Fruit fly (Drosophila melanogaster): ENCODE data around the gene CadN2.

dm6 chr2L:17778287-17778762 lies 96.7 kb downstream of the CadN2 start, which contains the start of gene CadN:
- no peak for TF ChIP-seq CG12219 (GFP tag; optimal IDR thresholded peaks at IDR 0.05)
- TF ChIP-seq so (GFP tag; IDR thresholded peaks at IDR 0.05) = no peak
- TF ChIP-seq CG12104 (GFP tag; optimal IDR thresholded peaks at IDR 0.05) = no peak
- TF ChIP-seq unc-4 (GFP tag; IDR thresholded peaks at IDR 0.05; ENCODE audit: partially characterized antibody) = no peak
- no peak for TF ChIP-seq sob (GFP tag; IDR thresholded peaks at IDR 0.05)
- TF ChIP-seq CG6813 (GFP tag; optimal IDR thresholded peaks at IDR 0.05) = no peak
- TF ChIP-seq E2f2 (GFP tag; IDR thresholded peaks at IDR 0.05) = no peak
- no peak for TF ChIP-seq ham (GFP tag; IDR thresholded peaks at IDR 0.05)
- TF ChIP-seq Vsx1 (GFP tag; optimal IDR thresholded peaks at IDR 0.05) = no peak
- TF ChIP-seq sisA (GFP tag; IDR thresholded peaks at IDR 0.05) = no peak
- TF ChIP-seq bab2 (GFP tag; optimal IDR thresholded peaks at IDR 0.05) = no peak
- TF ChIP-seq CG17829 (tag; optimal IDR thresholded peaks at IDR 0.05) = no peak

All from whole organism, embryonic.